Worm (Caenorhabditis elegans) whole organism, late embryonic: ENCODE data around the gene F56D2.3.

Experiments
- C08G9.2 ChIP-seq: sonication (generic microtip); optimal IDR thresholded peaks from 2 replicates; lab custom pipeline; 2016; ENCODE audit warnings: mild to moderate bottlenecking, missing genetic modification characterization, moderate library complexity, missing compliant biosample characterization
- C38D4.7 ChIP-seq: fragments of 200-800 bp; sonication (Bioruptor generic); optimal IDR thresholded peaks from 2 replicates; lab custom pipeline; 2018; ENCODE audit warnings: mild to moderate bottlenecking, missing genetic modification characterization, moderate library complexity, missing compliant biosample characterization
- F13H6.1 ChIP-seq: sonication (generic microtip); optimal IDR thresholded peaks from 2 replicates; lab custom pipeline; 2016; ENCODE audit warnings: missing genetic modification characterization, missing compliant biosample characterization
- K09A11.1 ChIP-seq: sonication (generic microtip); optimal IDR thresholded peaks from 2 replicates; lab custom pipeline; 2017; ENCODE audit warnings: antibody characterized with exemption, mild to moderate bottlenecking, missing genetic modification characterization, missing compliant biosample characterization; ENCODE audit not compliant: insufficient read depth
- Y22D7AL.16 ChIP-seq: sonication (generic microtip); optimal IDR thresholded peaks from 2 replicates; lab custom pipeline; 2016; ENCODE audit warnings: missing genetic modification characterization, missing compliant biosample characterization
- ceh-14 ChIP-seq: sonication (generic microtip); optimal IDR thresholded peaks from 2 replicates; lab custom pipeline; 2016; ENCODE audit warnings: missing genotype, missing genetic modification characterization, missing compliant biosample characterization
- ceh-2 ChIP-seq: sonication (generic microtip); optimal IDR thresholded peaks from 2 replicates; lab custom pipeline; 2016; ENCODE audit warnings: missing genotype, missing genetic modification characterization, missing compliant biosample characterization
- ceh-24 ChIP-seq: sonication (generic microtip); optimal IDR thresholded peaks from 2 replicates; lab custom pipeline; 2016; ENCODE audit warnings: mild to moderate bottlenecking, missing genetic modification characterization, missing compliant biosample characterization
- ceh-30 ChIP-seq: fragments of 150-350 bp; optimal IDR thresholded peaks from 2 replicates; lab custom pipeline; 2014; ENCODE audit warnings: missing biosample characterization, missing genetic modification characterization
- ceh-45 ChIP-seq: fragments of 200-800 bp; sonication (Bioruptor generic); IDR thresholded peaks from 2 replicates; pipeline ENCODE4 v1.3.6; 2022; ENCODE audit warnings: missing genetic modification reagents, missing genetic modification characterization, missing compliant biosample characterization
- ceh-48 ChIP-seq: sonication (generic microtip); optimal IDR thresholded peaks from 2 replicates; lab custom pipeline; 2016; ENCODE audit warnings: missing genetic modification characterization, inconsistent platforms, missing compliant biosample characterization
- ceh-6 ChIP-seq: fragments of 200-800 bp; sonication (Bioruptor generic); optimal IDR thresholded peaks from 2 replicates; lab custom pipeline; 2018; ENCODE audit warnings: mild to moderate bottlenecking, missing genetic modification characterization, missing compliant biosample characterization
- che-1 ChIP-seq: sonication (generic microtip); optimal IDR thresholded peaks from 2 replicates; lab custom pipeline; 2016; ENCODE audit warnings: mild to moderate bottlenecking, missing genetic modification characterization, missing compliant biosample characterization
- dmd-4 ChIP-seq: sonication (generic microtip); optimal IDR thresholded peaks from 2 replicates; lab custom pipeline; 2016; ENCODE audit warnings: borderline replicate concordance, missing genetic modification characterization, missing compliant biosample characterization
- elt-2 ChIP-seq: sonication (generic microtip); optimal IDR thresholded peaks from 2 replicates; lab custom pipeline; 2016; ENCODE audit warnings: missing genetic modification reagents, missing genetic modification characterization, missing compliant biosample characterization
- ets-4 ChIP-seq: sonication (generic microtip); optimal IDR thresholded peaks from 2 replicates; lab custom pipeline; 2016; ENCODE audit warnings: missing genetic modification characterization, missing compliant biosample characterization
- eyg-1 ChIP-seq: sonication (generic microtip); optimal IDR thresholded peaks from 2 replicates; lab custom pipeline; 2016; ENCODE audit warnings: missing genotype, missing genetic modification characterization, missing compliant biosample characterization
- fax-1 ChIP-seq: sonication (generic microtip); optimal IDR thresholded peaks from 2 replicates; lab custom pipeline; 2016; ENCODE audit warnings: missing genotype, missing genetic modification characterization, missing compliant biosample characterization
- fkh-6 ChIP-seq: sonication (generic microtip); optimal IDR thresholded peaks from 2 replicates; lab custom pipeline; 2016; ENCODE audit warnings: missing genetic modification characterization, missing compliant biosample characterization
- hlh-13 ChIP-seq: fragments of 200-800 bp; sonication (Bioruptor generic); optimal IDR thresholded peaks from 2 replicates; lab custom pipeline; 2018; ENCODE audit warnings: mild to moderate bottlenecking, missing genetic modification characterization, missing compliant biosample characterization
- hlh-8 ChIP-seq: sonication (generic microtip); optimal IDR thresholded peaks from 2 replicates; lab custom pipeline; 2016; ENCODE audit warnings: missing genotype, missing genetic modification characterization, missing compliant biosample characterization
- lim-6 ChIP-seq: sonication (generic microtip); optimal IDR thresholded peaks from 2 replicates; lab custom pipeline; 2016; ENCODE audit warnings: missing genetic modification characterization, missing compliant biosample characterization
- madf-2 ChIP-seq: sonication (generic microtip); optimal IDR thresholded peaks from 2 replicates; lab custom pipeline; 2017; ENCODE audit warnings: missing genetic modification characterization, missing compliant biosample characterization
- mec-3 ChIP-seq: sonication (generic microtip); optimal IDR thresholded peaks from 2 replicates; lab custom pipeline; 2016; ENCODE audit warnings: borderline replicate concordance, missing genetic modification characterization, missing compliant biosample characterization
- nfya-1 ChIP-seq: sonication (generic microtip); optimal IDR thresholded peaks from 2 replicates; lab custom pipeline; 2017; ENCODE audit warnings: missing genetic modification characterization, mild to moderate bottlenecking, missing compliant biosample characterization, antibody characterized with exemption, moderate library complexity
- nhr-11 ChIP-seq: fragments of 150-350 bp; optimal IDR thresholded peaks from 2 replicates; lab custom pipeline; 2014; ENCODE audit warnings: missing biosample characterization, missing genetic modification characterization
- nhr-232 ChIP-seq: sonication (generic microtip); optimal IDR thresholded peaks from 2 replicates; lab custom pipeline; 2016; ENCODE audit warnings: missing genetic modification characterization, missing compliant biosample characterization
- npax-4 ChIP-seq: sonication (generic microtip); optimal IDR thresholded peaks from 2 replicates; lab custom pipeline; 2016; ENCODE audit warnings: missing genetic modification characterization, missing compliant biosample characterization
- odd-2 ChIP-seq: sonication (generic microtip); optimal IDR thresholded peaks from 2 replicates; lab custom pipeline; 2017; ENCODE audit warnings: antibody characterized with exemption, mild to moderate bottlenecking, missing genetic modification characterization, missing compliant biosample characterization
- pha-2 ChIP-seq: sonication (generic microtip); optimal IDR thresholded peaks from 2 replicates; lab custom pipeline; 2017; ENCODE audit warnings: mild to moderate bottlenecking, missing genetic modification characterization, missing compliant biosample characterization
- pha-4 ChIP-seq: fragments of 150-350 bp; optimal IDR thresholded peaks from 2 replicates; lab custom pipeline; 2018; ENCODE audit warnings: missing biosample characterization, missing genetic modification reagents, missing genetic modification characterization
- pros-1 ChIP-seq: fragments of 150-350 bp; optimal IDR thresholded peaks from 2 replicates; lab custom pipeline; 2014; ENCODE audit warnings: missing biosample characterization, missing genetic modification reagents, missing genetic modification characterization
- ref-2 ChIP-seq: sonication (generic microtip); optimal IDR thresholded peaks from 2 replicates; lab custom pipeline; 2016; ENCODE audit warnings: missing genetic modification characterization, missing compliant biosample characterization
- sox-2 ChIP-seq: fragments of 200-800 bp; sonication (Bioruptor generic); IDR thresholded peaks from 2 replicates; pipeline ENCODE4 v1.3.6; 2022; ENCODE audit warnings: missing genetic modification reagents, missing genetic modification characterization, missing compliant biosample characterization
- sox-4 ChIP-seq: sonication (generic microtip); optimal IDR thresholded peaks from 2 replicates; lab custom pipeline; 2017; ENCODE audit warnings: mild to moderate bottlenecking, missing genetic modification characterization, inconsistent platforms, missing compliant biosample characterization
- syd-9 ChIP-seq: sonication (generic microtip); optimal IDR thresholded peaks from 2 replicates; lab custom pipeline; 2016; ENCODE audit warnings: mild to moderate bottlenecking, missing genetic modification characterization, moderate library complexity, missing compliant biosample characterization
- tbx-2 ChIP-seq: sonication (generic microtip); optimal IDR thresholded peaks from 2 replicates; lab custom pipeline; 2016; ENCODE audit warnings: missing genetic modification characterization, missing compliant biosample characterization
- ttx-3 ChIP-seq: sonication (generic microtip); optimal IDR thresholded peaks from 2 replicates; lab custom pipeline; 2016; ENCODE audit warnings: missing genetic modification reagents, missing genetic modification characterization, missing compliant biosample characterization
- unc-3 ChIP-seq, 2 experiments: fragments of 200-800 bp in 1 of 2; sonication (Bioruptor generic) in 1 of 2; sonication (generic microtip) in 1 of 2; conservative IDR thresholded peaks in 1 of 2; optimal IDR thresholded peaks in 1 of 2; 2 replicates each; pipeline versions ENCODE4 v1.3.6 to Lab custom; 2016 to 2022; ENCODE audit warnings: missing compliant biosample characterization in 2 of 2, missing genetic modification characterization in 2 of 2, missing genetic modification reagents in 1 of 2
- unc-42 ChIP-seq: sonication (generic microtip); optimal IDR thresholded peaks from 2 replicates; lab custom pipeline; 2016; ENCODE audit warnings: missing genotype, missing genetic modification characterization, missing compliant biosample characterization
- unc-55 ChIP-seq: sonication (generic microtip); optimal IDR thresholded peaks from 2 replicates; lab custom pipeline; 2017; ENCODE audit warnings: missing biosample characterization, missing genetic modification reagents, missing genetic modification characterization
- unc-86 ChIP-seq: sonication (generic microtip); optimal IDR thresholded peaks from 2 replicates; lab custom pipeline; 2016; ENCODE audit warnings: missing genetic modification characterization, missing compliant biosample characterization
- zip-5 ChIP-seq: sonication (generic microtip); optimal IDR thresholded peaks from 2 replicates; lab custom pipeline; 2016; ENCODE audit warnings: missing genetic modification characterization, missing compliant biosample characterization
- ztf-16 ChIP-seq: sonication (generic microtip); optimal IDR thresholded peaks from 2 replicates; lab custom pipeline; 2017; ENCODE audit warnings: missing genetic modification characterization, missing compliant biosample characterization

Gene F56D2.3

DNA sequence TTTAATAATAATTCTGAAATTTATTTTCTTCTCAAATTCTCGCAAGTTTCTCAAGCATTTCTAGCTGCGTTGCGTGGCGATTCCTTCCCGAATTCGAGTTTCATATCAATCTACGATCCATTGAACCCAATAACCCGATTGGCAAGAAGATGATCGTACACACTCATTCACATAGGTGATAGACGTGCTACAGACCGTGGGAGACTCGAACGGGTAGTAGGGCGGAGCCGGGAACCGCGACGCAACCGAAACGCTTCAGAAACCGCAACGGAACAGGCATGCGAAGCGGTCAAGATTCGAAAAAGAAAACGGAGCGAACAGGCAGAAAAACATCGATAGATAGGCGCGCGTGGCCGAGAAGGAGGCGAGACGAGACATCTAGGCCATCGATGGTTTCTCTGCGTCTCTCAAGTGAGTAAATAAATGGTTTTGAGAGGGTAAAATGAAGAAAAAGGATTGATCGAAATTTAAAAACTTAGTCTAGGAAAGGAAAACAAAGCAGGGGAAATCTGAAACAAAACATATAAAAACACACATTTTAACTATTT is 18.8 kb downstream of the F56D2.3 start, which contains the start of gene madf-11 (continued):
- TF ChIP-seq K09A11.1 (tag; lab: Kevin White, UChicago) (no peak), tbx-2 (tag; lab: Kevin White, UChicago) (peak; percentile 84), mec-3 (tag; lab: Kevin White, UChicago) (peak; percentile 82), ref-2 (tag; lab: Kevin White, UChicago) (peak; percentile 65), hlh-13 (no peak), ceh-30 (tag; lab: Kevin White, UChicago) (no peak), pha-4 (tag; lab: Kevin White, UChicago) (no peak), dmd-4 (tag; lab: Kevin White, UChicago) (peak; percentile 49), unc-86 (tag; lab: Kevin White, UChicago) (no peak), unc-42 (peak; percentile 67), nhr-232 (tag; lab: Kevin White, UChicago) (no peak), elt-2 (tag; lab: Kevin White, UChicago) (peak; percentile 36), unc-55 (GFP tag; lab: Kevin White, UChicago) (no peak), eyg-1 (no peak), nhr-11 (tag; lab: Kevin White, UChicago) (no peak), npax-4 (no peak), ceh-6 (no peak), lim-6 (tag; lab: Kevin White, UChicago) (no peak), ets-4 (tag; lab: Kevin White, UChicago) (peak; percentile 98), madf-2 (tag; lab: Kevin White, UChicago) (no peak), pros-1 (tag; lab: Kevin White, UChicago) (no peak), che-1 (tag; lab: Kevin White, UChicago) (no peak), ttx-3 (tag; lab: Kevin White, UChicago) (no peak), Y22D7AL.16 (tag; lab: Kevin White, UChicago) (no peak), ceh-14 (tag; lab: Kevin White, UChicago) (peak; percentile 46), syd-9 (tag; lab: Kevin White, UChicago) (peak; percentile 34), fkh-6 (tag; lab: Kevin White, UChicago) (peak; percentile 21), ceh-48 (tag; lab: Kevin White, UChicago) (peak; percentile 64), odd-2 (tag; lab: Kevin White, UChicago) (no peak), pha-2 (tag; lab: Kevin White, UChicago) (peak; percentile 21), sox-2 (GFP tag; lab: Robert Waterston, UW) (no peak), fax-1 (tag; lab: Kevin White, UChicago) (peak; percentile 37), unc-3 (GFP tag; conservative IDR thresholded peaks at IDR 0.05; lab: Robert Waterston, UW) (no peak), unc-3 (tag; optimal IDR thresholded peaks at IDR 0.05; lab: Kevin White, UChicago) (no peak), F13H6.1 (tag; lab: Kevin White, UChicago) (peak; percentile 18), C38D4.7 (no peak), hlh-8 (tag; lab: Kevin White, UChicago) (peak; percentile 67), nfya-1 (tag; lab: Kevin White, UChicago) (peak; percentile 46), ceh-24 (tag; lab: Kevin White, UChicago) (no peak), ceh-2 (peak; percentile 82), sox-4 (no peak), C08G9.2 (peak; percentile 88), zip-5 (tag; lab: Kevin White, UChicago) (peak; percentile 27), ztf-16 (no peak), ceh-45 (no peak)
